Worm (Caenorhabditis elegans) whole organism, young adult: ENCODE results near the gene F59B1.2.

Experiments used
- C17E4.6 ChIP-seq: fragments of 200-800 bp; sonication (Bioruptor generic); IDR thresholded peaks from 2 replicates; pipeline ENCODE4 v1.3.6; 2022; ENCODE audit warnings: missing genetic modification reagents, missing genetic modification characterization, missing compliant biosample characterization
- D2030.7 ChIP-seq: fragments of 200-800 bp; sonication (Bioruptor generic); IDR thresholded peaks from 2 replicates; pipeline ENCODE4 v1.3.6; 2022; ENCODE audit warnings: missing genetic modification reagents, missing genetic modification characterization, missing compliant biosample characterization
- F33H1.4 ChIP-seq: fragments of 200-800 bp; sonication (Bioruptor generic); IDR thresholded peaks from 2 replicates; pipeline ENCODE4 v1.3.6; 2022; ENCODE audit warnings: missing genetic modification reagents, missing genetic modification characterization, missing compliant biosample characterization
- F39B2.1 ChIP-seq: fragments of 200-800 bp; sonication (Bioruptor generic); IDR thresholded peaks from 2 replicates; pipeline ENCODE4 v1.3.6; 2022; ENCODE audit warnings: missing genetic modification reagents, missing genetic modification characterization, missing compliant biosample characterization
- F52B5.7 ChIP-seq: sonication (generic microtip); optimal IDR thresholded peaks from 2 replicates; lab custom pipeline; 2016; ENCODE audit warnings: mild to moderate bottlenecking, missing genetic modification characterization, missing compliant biosample characterization
- F57C9.4 ChIP-seq: sonication (generic microtip); optimal IDR thresholded peaks from 2 replicates; lab custom pipeline; 2017; ENCODE audit warnings: mild to moderate bottlenecking, missing genetic modification characterization, missing compliant biosample characterization
- T26A5.8 ChIP-seq: sonication (generic microtip); optimal IDR thresholded peaks from 2 replicates; lab custom pipeline; 2016; ENCODE audit warnings: missing genetic modification characterization, missing compliant biosample characterization
- Y95B8A.8 ChIP-seq: fragments of 200-800 bp; sonication (Bioruptor generic); IDR thresholded peaks from 2 replicates; pipeline ENCODE4 v1.3.6; 2022; ENCODE audit warnings: missing genetic modification reagents, missing genetic modification characterization, missing compliant biosample characterization
- akir-1 ChIP-seq: fragments of 200-800 bp; sonication (Bioruptor generic); optimal IDR thresholded peaks from 2 replicates; lab custom pipeline; 2018; ENCODE audit warnings: mild to moderate bottlenecking, missing genetic modification characterization, moderate library complexity, missing compliant biosample characterization
- ama-1 ChIP-seq, 3 experiments: fragments of 150-350 bp in 1 of 3; sonication (generic microtip) in 2 of 3; optimal IDR thresholded peaks; 2 replicates each; lab custom pipeline; 2014 to 2018; ENCODE audit warnings: missing biosample characterization in 2 of 3, missing genetic modification characterization in 2 of 3, missing genetic modification reagents in 2 of 3
- aptf-2 ChIP-seq: fragments of 200-800 bp; sonication (Bioruptor generic); conservative IDR thresholded peaks from 2 replicates; pipeline ENCODE4 v1.3.6; 2022; ENCODE audit warnings: missing genetic modification reagents, missing genetic modification characterization, missing compliant biosample characterization
- atf-7 ChIP-seq: sonication (generic microtip); optimal IDR thresholded peaks from 2 replicates; lab custom pipeline; 2017; ENCODE audit warnings: mild to moderate bottlenecking, missing genetic modification characterization, missing compliant biosample characterization
- attf-5 ChIP-seq: fragments of 200-800 bp; sonication (Bioruptor generic); optimal IDR thresholded peaks from 2 replicates; lab custom pipeline; 2018; ENCODE audit warnings: mild to moderate bottlenecking, missing genetic modification characterization, missing compliant biosample characterization
- attf-6 ChIP-seq: fragments of 200-800 bp; sonication (Bioruptor generic); IDR thresholded peaks from 2 replicates; pipeline ENCODE4 v1.3.6; 2022; ENCODE audit warnings: missing genetic modification reagents, missing genetic modification characterization, missing compliant biosample characterization
- cebp-1 ChIP-seq, 2 experiments: fragments of 200-800 bp in 1 of 2; sonication (Bioruptor generic) in 1 of 2; sonication (generic microtip) in 1 of 2; IDR thresholded peaks in 1 of 2; optimal IDR thresholded peaks in 1 of 2; 2 replicates each; pipeline versions ENCODE4 v1.3.6 to Lab custom; 2017 to 2022; ENCODE audit warnings: missing compliant biosample characterization in 2 of 2, missing genetic modification characterization in 2 of 2, mild to moderate bottlenecking in 1 of 2, missing genetic modification reagents in 1 of 2, moderate library complexity in 1 of 2
- cebp-2 ChIP-seq: fragments of 200-800 bp; sonication (Bioruptor generic); IDR thresholded peaks from 2 replicates; pipeline ENCODE4 v1.3.6; 2022; ENCODE audit warnings: missing genetic modification characterization, missing compliant biosample characterization
- ceh-100 ChIP-seq: fragments of 200-800 bp; sonication (Bioruptor generic); IDR thresholded peaks from 2 replicates; pipeline ENCODE4 v1.3.6; 2022; ENCODE audit warnings: missing genetic modification reagents, missing genetic modification characterization, missing compliant biosample characterization
- ceh-27 ChIP-seq: fragments of 200-800 bp; sonication (Bioruptor generic); optimal IDR thresholded peaks from 2 replicates; lab custom pipeline; 2018; ENCODE audit warnings: mild to moderate bottlenecking, missing genetic modification characterization, moderate library complexity, missing compliant biosample characterization
- ekl-4 ChIP-seq: fragments of 200-800 bp; sonication (Bioruptor generic); IDR thresholded peaks from 2 replicates; pipeline ENCODE4 v1.3.6; 2022; ENCODE audit warnings: missing genetic modification reagents, missing genetic modification characterization, missing compliant biosample characterization
- ets-4 ChIP-seq: fragments of 200-800 bp; sonication (Bioruptor generic); optimal IDR thresholded peaks from 2 replicates; lab custom pipeline; 2018; ENCODE audit warnings: mild to moderate bottlenecking, missing genetic modification characterization, missing compliant biosample characterization
- him-1 ChIP-seq: sonication (generic microtip); optimal IDR thresholded peaks from 2 replicates; lab custom pipeline; 2016; ENCODE audit warnings: missing genotype, missing genetic modification reagents, missing genetic modification characterization, missing compliant biosample characterization
- hlh-26 ChIP-seq: fragments of 200-800 bp; sonication (Bioruptor generic); conservative IDR thresholded peaks from 2 replicates; pipeline ENCODE4 v1.3.6; 2022; ENCODE audit warnings: missing genetic modification reagents, missing genetic modification characterization, missing compliant biosample characterization
- let-526 ChIP-seq: fragments of 200-800 bp; sonication (Bioruptor generic); IDR thresholded peaks from 2 replicates; pipeline ENCODE4 v1.3.6; 2022; ENCODE audit warnings: missing genetic modification reagents, missing genetic modification characterization, missing compliant biosample characterization
- let-607 ChIP-seq, 2 experiments: fragments of 200-800 bp in 1 of 2; sonication (Bioruptor generic) in 1 of 2; sonication (generic microtip) in 1 of 2; optimal IDR thresholded peaks; 2 replicates each; lab custom pipeline; 2016 to 2018; ENCODE audit warnings: mild to moderate bottlenecking in 2 of 2, missing compliant biosample characterization in 2 of 2, missing genetic modification characterization in 2 of 2, moderate library complexity in 2 of 2, missing genotype in 1 of 2
- lin-40 ChIP-seq: sonication (generic microtip); optimal IDR thresholded peaks from 2 replicates; lab custom pipeline; 2016; ENCODE audit warnings: missing genetic modification characterization, mild to moderate bottlenecking, missing compliant biosample characterization, missing genotype, missing genetic modification reagents
- lsl-1 ChIP-seq: fragments of 200-800 bp; sonication (Bioruptor generic); optimal IDR thresholded peaks from 2 replicates; lab custom pipeline; 2018; ENCODE audit warnings: mild to moderate bottlenecking, missing genetic modification characterization, moderate library complexity, missing compliant biosample characterization
- madf-8 ChIP-seq: fragments of 200-800 bp; sonication (Bioruptor generic); conservative IDR thresholded peaks from 2 replicates; pipeline ENCODE4 v1.3.6; 2022; ENCODE audit warnings: missing genetic modification reagents, missing genetic modification characterization, missing compliant biosample characterization
- mel-28 ChIP-seq: sonication (generic microtip); optimal IDR thresholded peaks from 2 replicates; lab custom pipeline; 2016; ENCODE audit warnings: borderline replicate concordance, mild to moderate bottlenecking, missing genetic modification characterization, missing compliant biosample characterization
- mes-4 ChIP-seq: sonication (generic microtip); optimal IDR thresholded peaks from 2 replicates; lab custom pipeline; 2016; ENCODE audit warnings: missing genotype, missing genetic modification characterization, missing compliant biosample characterization
- mxl-1 ChIP-seq: sonication (generic microtip); optimal IDR thresholded peaks from 2 replicates; lab custom pipeline; 2016; ENCODE audit warnings: missing genetic modification characterization, missing compliant biosample characterization
- nfyb-1 ChIP-seq: fragments of 200-800 bp; sonication (Bioruptor generic); IDR thresholded peaks from 2 replicates; pipeline ENCODE4 v1.3.6; 2022; ENCODE audit warnings: missing genetic modification reagents, missing genetic modification characterization, missing compliant biosample characterization
- nhr-27 ChIP-seq: fragments of 200-800 bp; sonication (Bioruptor generic); optimal IDR thresholded peaks from 2 replicates; lab custom pipeline; 2018; ENCODE audit warnings: mild to moderate bottlenecking, missing genetic modification characterization, moderate library complexity, missing compliant biosample characterization
- pbrm-1 ChIP-seq: fragments of 200-800 bp; sonication (Bioruptor generic); IDR thresholded peaks from 2 replicates; pipeline ENCODE4 v1.3.6; 2022; ENCODE audit warnings: missing genetic modification reagents, missing genetic modification characterization, missing compliant biosample characterization
- rpc-1 ChIP-seq, 2 experiments: fragments of 150-350 bp in 1 of 2; sonication (generic microtip) in 1 of 2; optimal IDR thresholded peaks; 2 replicates each; lab custom pipeline; 2014 to 2018; ENCODE audit warnings: missing biosample characterization in 1 of 2, missing genetic modification characterization in 1 of 2, missing genetic modification reagents in 1 of 2, missing genotype in 1 of 2
- snpc-1.1 ChIP-seq: sonication (generic microtip); optimal IDR thresholded peaks from 2 replicates; lab custom pipeline; 2017; ENCODE audit warnings: missing genetic modification characterization, mild to moderate bottlenecking, missing compliant biosample characterization, antibody characterized with exemption, moderate library complexity, missing genotype, missing genetic modification reagents; ENCODE audit not compliant: insufficient read depth
- somi-1 ChIP-seq: fragments of 200-800 bp; sonication (Bioruptor generic); optimal IDR thresholded peaks from 2 replicates; lab custom pipeline; 2018; ENCODE audit warnings: mild to moderate bottlenecking, missing genetic modification characterization, missing compliant biosample characterization
- sptf-2 ChIP-seq: fragments of 200-800 bp; sonication (Bioruptor generic); optimal IDR thresholded peaks from 2 replicates; lab custom pipeline; 2018; ENCODE audit warnings: mild to moderate bottlenecking, missing genetic modification characterization, missing compliant biosample characterization
- tlf-1 ChIP-seq: fragments of 200-800 bp; sonication (Bioruptor generic); optimal IDR thresholded peaks from 2 replicates; lab custom pipeline; 2018; ENCODE audit warnings: mild to moderate bottlenecking, missing genetic modification characterization, missing compliant biosample characterization
- unc-62 ChIP-seq: fragments of 150-350 bp; optimal IDR thresholded peaks from 2 replicates; lab custom pipeline; 2014; ENCODE audit warnings: missing biosample characterization, missing genetic modification reagents, missing genetic modification characterization
- zim-3 ChIP-seq: sonication (generic microtip); optimal IDR thresholded peaks from 2 replicates; lab custom pipeline; 2017; ENCODE audit warnings: mild to moderate bottlenecking, missing genetic modification characterization, moderate library complexity, missing compliant biosample characterization
- ztf-18 ChIP-seq: sonication (generic microtip); optimal IDR thresholded peaks from 2 replicates; lab custom pipeline; 2016; ENCODE audit warnings: missing genotype, mild to moderate bottlenecking, missing genetic modification characterization, missing compliant biosample characterization
- ztf-22 ChIP-seq: fragments of 200-800 bp; sonication (Bioruptor generic); optimal IDR thresholded peaks from 2 replicates; lab custom pipeline; 2018; ENCODE audit warnings: mild to moderate bottlenecking, missing genetic modification characterization, moderate library complexity, missing compliant biosample characterization
- ztf-25 ChIP-seq: fragments of 200-800 bp; sonication (Bioruptor generic); IDR thresholded peaks from 2 replicates; pipeline ENCODE4 v1.3.6; 2022; ENCODE audit warnings: missing genetic modification reagents, missing genetic modification characterization, missing compliant biosample characterization
- ztf-28 ChIP-seq: fragments of 200-800 bp; sonication (Bioruptor generic); IDR thresholded peaks from 2 replicates; pipeline ENCODE4 v1.3.6; 2022; ENCODE audit warnings: missing genetic modification reagents, missing genetic modification characterization, missing compliant biosample characterization
- ztf-3 ChIP-seq: fragments of 200-800 bp; sonication (Bioruptor generic); optimal IDR thresholded peaks from 2 replicates; lab custom pipeline; 2018; ENCODE audit warnings: mild to moderate bottlenecking, missing genetic modification characterization, missing compliant biosample characterization
- ztf-6 ChIP-seq: fragments of 200-800 bp; sonication (Bioruptor generic); IDR thresholded peaks from 2 replicates; pipeline ENCODE4 v1.3.6; 2022; ENCODE audit warnings: missing genetic modification reagents, missing genetic modification characterization, missing compliant biosample characterization

Gene F59B1.2

ce11 chrV:3585011-3585410 is 48.1 kb upstream of the F59B1.2 start (continued):
- TF ChIP-seq F57C9.4 (tag; lab: Kevin White, UChicago): no peak
- no peak for TF ChIP-seq lin-40
- TF ChIP-seq mxl-1: peak; percentile 21
- TF ChIP-seq madf-8 (GFP tag; lab: Robert Waterston, UW): no peak; the same call in 1 of the 2 replicates
- TF ChIP-seq D2030.7: peak; percentile 88
- TF ChIP-seq cebp-1 (GFP tag; IDR thresholded peaks at IDR 0.05; lab: Robert Waterston, UW): no peak
- peak; percentile 41 for TF ChIP-seq cebp-1 (tag; optimal IDR thresholded peaks at IDR 0.05; lab: Kevin White, UChicago)
- no peak for TF ChIP-seq hlh-26 (GFP tag; lab: Robert Waterston, UW)
- TF ChIP-seq let-526 (GFP tag; lab: Robert Waterston, UW): no peak
- TF ChIP-seq ceh-100 (GFP tag; lab: Robert Waterston, UW): peak; percentile 33; the same call in 1 of the 2 replicates
- TF ChIP-seq somi-1 (GFP tag; lab: Kevin White, UChicago): no peak
- peak; percentile 54; the same call in 1 of the 2 replicates for TF ChIP-seq F33H1.4
- no peak for TF ChIP-seq mel-28 (tag; lab: Kevin White, UChicago)
- TF ChIP-seq ztf-3 (GFP tag; lab: Kevin White, UChicago): no peak
- TF ChIP-seq C17E4.6 (GFP tag; lab: Robert Waterston, UW): peak; percentile 54; the same call in 1 of the 2 replicates
- no peak for TF ChIP-seq rpc-1 (optimal IDR thresholded peaks at IDR 0.05; lab: Kevin White, UChicago)
- peak; percentile 15 for TF ChIP-seq rpc-1 (tag; optimal IDR thresholded peaks at IDR 0.05; lab: Kevin White, UChicago)
- peak; percentile 5 for TF ChIP-seq ztf-18
- TF ChIP-seq let-607 (tag; optimal IDR thresholded peaks at IDR 0.05; lab: Kevin White, UChicago): peak in 1 of 2 experiments; percentile 7
- peak; percentile 71 for TF ChIP-seq nfyb-1 (GFP tag; lab: Robert Waterston, UW)
- TF ChIP-seq pbrm-1 (GFP tag; lab: Robert Waterston, UW): peak; percentile 51
- TF ChIP-seq him-1 (tag; lab: Kevin White, UChicago): peak; percentile 73
- TF ChIP-seq ztf-22: no peak
- 0 out of 2 replicates have a peak, but pooled peaks have one; percentile 52 for TF ChIP-seq cebp-2 (GFP tag; lab: Robert Waterston, UW)
- TF ChIP-seq aptf-2 (GFP tag; lab: Robert Waterston, UW): no peak
- TF ChIP-seq lsl-1 (GFP tag; lab: Kevin White, UChicago): peak; percentile 48
- TF ChIP-seq ztf-25: peak; percentile 35; the same call in 1 of the 2 replicates
- no peak for TF ChIP-seq mes-4 (tag; lab: Kevin White, UChicago)
- peak; percentile 9 for TF ChIP-seq F52B5.7
- 0 out of 2 replicates have a peak, but pooled peaks have one; percentile 61 for TF ChIP-seq attf-6 (GFP tag; lab: Robert Waterston, UW)
- TF ChIP-seq ama-1 (optimal IDR thresholded peaks at IDR 0.05; lab: Kevin White, UChicago): no peak
- TF ChIP-seq ama-1 (GFP tag; optimal IDR thresholded peaks at IDR 0.05; lab: Kevin White, UChicago): peak; percentile 67 to 71
- TF ChIP-seq snpc-1.1 (tag; lab: Kevin White, UChicago): peak; percentile 80
- TF ChIP-seq ets-4 (GFP tag; lab: Kevin White, UChicago): no peak
- no peak for TF ChIP-seq zim-3
- no peak for TF ChIP-seq attf-5
- no peak for TF ChIP-seq ztf-28 (GFP tag; lab: Robert Waterston, UW)
- TF ChIP-seq Y95B8A.8: no peak
- TF ChIP-seq nhr-27: no peak
- TF ChIP-seq ceh-27: no peak
- no peak for TF ChIP-seq akir-1 (GFP tag; lab: Kevin White, UChicago)
- TF ChIP-seq unc-62: no peak
- TF ChIP-seq ekl-4 (GFP tag; lab: Robert Waterston, UW): peak; percentile 79; the same call in 1 of the 2 replicates
- TF ChIP-seq tlf-1 (GFP tag; lab: Kevin White, UChicago): peak; percentile 73
- TF ChIP-seq sptf-2: no peak
- no peak for TF ChIP-seq T26A5.8
- TF ChIP-seq F39B2.1 (GFP tag; lab: Robert Waterston, UW): 0 out of 2 replicates have a peak, but pooled peaks have one; percentile 34
- TF ChIP-seq ztf-6: no peak
- peak; percentile 38 for TF ChIP-seq atf-7 (tag; lab: Kevin White, UChicago)
